Fruit fly (Drosophila melanogaster): ENCODE measurements around the gene Nuf2.

DNA sequence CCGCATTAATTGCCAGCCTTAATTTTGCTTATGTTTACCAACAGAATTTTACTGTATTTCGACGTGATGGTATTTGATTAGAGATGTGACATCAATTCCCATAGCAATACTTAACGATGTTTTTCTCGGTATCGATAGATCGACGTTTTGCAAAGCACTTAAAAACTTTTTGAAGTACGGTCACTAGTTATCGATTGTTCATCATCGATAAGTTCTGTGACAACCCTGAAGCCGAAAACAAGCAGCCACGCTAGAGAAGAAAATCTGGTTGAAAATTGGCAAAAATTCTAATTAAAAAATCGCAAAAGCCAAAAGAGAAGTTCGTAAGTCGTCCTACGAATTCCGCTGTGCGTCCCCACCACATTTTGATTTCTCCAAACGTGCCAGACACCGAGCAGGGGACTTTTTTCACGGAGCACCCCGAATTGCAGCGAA is 33.1 kb downstream of the Nuf2 start, which contains the start of the genes Rab30 and Caper:
- TF ChIP-seq insv (optimal IDR thresholded peaks at IDR 0.05), result no peak
- TF ChIP-seq h (optimal IDR thresholded peaks at IDR 0.05), result no peak
- no peak for TF ChIP-seq psq (optimal IDR thresholded peaks at IDR 0.05)
- TF ChIP-seq Sin3A (optimal IDR thresholded peaks at IDR 0.05), result no peak
